Fruit fly (Drosophila melanogaster) whole organism, embryonic: ENCODE results near the gene svr.

Experiments
- Aef1 ChIP-seq: fragments of 200-800 bp; sonication (Bioruptor generic); IDR thresholded peaks from 3 replicates; pipeline ENCODE4 v1.3.6; 2022; ENCODE audit warnings: missing biosample characterization, missing genetic modification characterization
- Antp ChIP-seq: fragments of 200-800 bp; sonication (Bioruptor generic); optimal IDR thresholded peaks from 3 replicates; lab custom pipeline; 2016; ENCODE audit warnings: missing biosample characterization, missing genetic modification characterization
- Atf3 ChIP-seq: fragments of 200-800 bp; sonication (Bioruptor generic); optimal IDR thresholded peaks from 3 replicates; lab custom pipeline; 2016; ENCODE audit warnings: missing biosample characterization, missing genetic modification characterization
- Awh ChIP-seq: fragments of 200-800 bp; sonication (Bioruptor generic); IDR thresholded peaks from 2 replicates; pipeline ENCODE4, ENCODE4 v1.3.6; 2022; ENCODE audit warnings: missing biosample characterization, missing genetic modification characterization
- CG11560 ChIP-seq: fragments of 200-800 bp; sonication (Bioruptor generic); IDR thresholded peaks from 3 replicates; pipeline ENCODE4 v1.3.6; 2022; ENCODE audit warnings: missing biosample characterization, missing genetic modification characterization
- CG13287 ChIP-seq: fragments of 200-800 bp; sonication (Bioruptor generic); IDR thresholded peaks from 2 replicates; pipeline ENCODE4 v1.3.6; 2022; ENCODE audit warnings: missing biosample characterization, missing genetic modification characterization; ENCODE audit not compliant: partially characterized antibody
- CG14014 ChIP-seq: fragments of 200-800 bp; sonication (Bioruptor generic); IDR thresholded peaks from 2 replicates; pipeline ENCODE4 v1.3.6; 2022; ENCODE audit warnings: missing biosample characterization, missing genetic modification characterization
- CG15269 ChIP-seq: fragments of 200-800 bp; sonication (Bioruptor generic); optimal IDR thresholded peaks from 2 replicates; lab custom pipeline; 2018; ENCODE audit warnings: missing biosample characterization, mild to moderate bottlenecking, missing genetic modification characterization, moderate library complexity
- CG17186 ChIP-seq: fragments of 200-800 bp; sonication (Bioruptor generic); optimal IDR thresholded peaks from 3 replicates; lab custom pipeline; 2017; ENCODE audit warnings: missing biosample characterization, missing genetic modification reagents, missing genetic modification characterization
- CG17612 ChIP-seq: fragments of 200-800 bp; sonication (Bioruptor generic); IDR thresholded peaks from 2 replicates; pipeline ENCODE4 v1.3.6; 2022; ENCODE audit warnings: missing biosample characterization, missing genetic modification characterization
- CG18011 ChIP-seq: fragments of 200-800 bp; sonication (Bioruptor generic); optimal IDR thresholded peaks from 2 replicates; lab custom pipeline; 2017; ENCODE audit warnings: missing biosample characterization, missing genetic modification characterization, mild to moderate bottlenecking, moderate library complexity, missing genotype
- CG18262 ChIP-seq: fragments of 200-800 bp; optimal IDR thresholded peaks from 3 replicates; lab custom pipeline; 2019; ENCODE audit warnings: missing biosample characterization, mild to moderate bottlenecking, missing genetic modification characterization, moderate library complexity
- CG18476 ChIP-seq: fragments of 200-800 bp; sonication (Bioruptor generic); optimal IDR thresholded peaks from 2 replicates; lab custom pipeline; 2016; ENCODE audit warnings: missing biosample characterization, mild to moderate bottlenecking, missing genetic modification characterization
- CG18764 ChIP-seq: fragments of 200-800 bp; sonication (Bioruptor generic); optimal IDR thresholded peaks from 3 replicates; lab custom pipeline; 2016; ENCODE audit warnings: missing biosample characterization, missing genetic modification characterization
- CG32767 ChIP-seq: fragments of 200-800 bp; sonication (Bioruptor generic); IDR thresholded peaks from 2 replicates; pipeline ENCODE4 v1.3.6; 2022; ENCODE audit warnings: missing biosample characterization, missing genetic modification characterization
- CG32772 ChIP-seq: fragments of 200-800 bp; sonication (Bioruptor generic); IDR thresholded peaks from 2 replicates; pipeline ENCODE4 v1.3.6; 2022; ENCODE audit warnings: missing biosample characterization, missing genetic modification characterization
- CG4360 ChIP-seq: fragments of 200-800 bp; sonication (Bioruptor generic); IDR thresholded peaks from 2 replicates; pipeline ENCODE4 v1.3.6; 2022; ENCODE audit warnings: missing biosample characterization, missing genetic modification characterization
- CG6254 ChIP-seq: fragments of 200-800 bp; sonication (Bioruptor generic); optimal IDR thresholded peaks from 3 replicates; lab custom pipeline; 2017; ENCODE audit warnings: mild to moderate bottlenecking, missing biosample characterization, missing genetic modification reagents, missing genetic modification characterization
- CG8765 ChIP-seq: fragments of 200-800 bp; sonication (Bioruptor generic); IDR thresholded peaks from 2 replicates; pipeline ENCODE4 v1.3.6; 2022; ENCODE audit warnings: missing biosample characterization, missing genetic modification characterization
- CG9797 ChIP-seq: fragments of 200-800 bp; sonication (Bioruptor generic); optimal IDR thresholded peaks from 3 replicates; lab custom pipeline; 2018; ENCODE audit warnings: missing biosample characterization, mild to moderate bottlenecking, missing genetic modification characterization
- CrebB ChIP-seq: fragments of 200-800 bp; sonication (Bioruptor generic); optimal IDR thresholded peaks from 3 replicates; lab custom pipeline; 2018; ENCODE audit warnings: missing biosample characterization, mild to moderate bottlenecking, missing genetic modification characterization
- Dfd ChIP-seq, 2 experiments: fragments of >200 bp; optimal IDR thresholded peaks; 2 replicates each; lab custom pipeline; 2017; ENCODE audit warnings: missing biosample characterization in 2 of 2, missing genetic modification characterization in 2 of 2
- Dp ChIP-seq: fragments of 200-800 bp; sonication (Bioruptor generic); optimal IDR thresholded peaks from 2 replicates; lab custom pipeline; 2018; ENCODE audit warnings: missing biosample characterization, mild to moderate bottlenecking, missing genetic modification characterization, moderate library complexity
- Dref ChIP-seq: fragments of 200-800 bp; sonication (Bioruptor generic); IDR thresholded peaks from 2 replicates; pipeline ENCODE4 v1.3.6; 2022; ENCODE audit warnings: missing biosample characterization, missing genetic modification characterization
- Fer2 ChIP-seq: fragments of 200-800 bp; sonication (Bioruptor generic); optimal IDR thresholded peaks from 2 replicates; lab custom pipeline; 2018; ENCODE audit warnings: missing biosample characterization, mild to moderate bottlenecking, missing genetic modification characterization, moderate library complexity
- HLH4C ChIP-seq: fragments of 200-800 bp; sonication (Bioruptor generic); IDR thresholded peaks from 3 replicates; pipeline ENCODE4 v1.3.6; 2022; ENCODE audit warnings: missing biosample characterization, missing genetic modification characterization; ENCODE audit not compliant: partially characterized antibody
- Hmx ChIP-seq: fragments of 200-800 bp; sonication (Bioruptor generic); optimal IDR thresholded peaks from 2 replicates; lab custom pipeline; 2016; ENCODE audit warnings: missing biosample characterization, missing genetic modification characterization
- Lim3 ChIP-seq: fragments of 200-800 bp; sonication (Bioruptor generic); IDR thresholded peaks from 2 replicates; pipeline ENCODE4 v1.3.6; 2022; ENCODE audit warnings: missing biosample characterization, missing genetic modification characterization
- Max ChIP-seq: fragments of 200-800 bp; sonication (Bioruptor generic); optimal IDR thresholded peaks from 2 replicates; lab custom pipeline; 2016; ENCODE audit warnings: missing biosample characterization, mild to moderate bottlenecking, missing genetic modification characterization
- Poxn ChIP-seq: fragments of 200-800 bp; sonication (Bioruptor generic); IDR thresholded peaks from 2 replicates; pipeline ENCODE4 v1.3.6; 2022; ENCODE audit warnings: missing biosample characterization, missing genetic modification characterization
- Rfx ChIP-seq: fragments of 200-800 bp; sonication (Bioruptor generic); IDR thresholded peaks from 2 replicates; pipeline ENCODE4 v1.3.6; 2022; ENCODE audit warnings: missing biosample characterization, missing genetic modification characterization
- Rx ChIP-seq: fragments of 200-800 bp; sonication (Bioruptor generic); IDR thresholded peaks from 2 replicates; pipeline ENCODE4 v1.3.6; 2022; ENCODE audit warnings: missing biosample characterization, missing genetic modification characterization
- Vsx1 ChIP-seq: fragments of 200-800 bp; sonication (Bioruptor generic); optimal IDR thresholded peaks from 2 replicates; lab custom pipeline; 2017; ENCODE audit warnings: missing biosample characterization, mild to moderate bottlenecking, missing genetic modification characterization, missing genetic modification reagents
- Xbp1 ChIP-seq: fragments of 200-800 bp; sonication (Bioruptor generic); optimal IDR thresholded peaks from 3 replicates; lab custom pipeline; 2016; ENCODE audit warnings: missing biosample characterization, mild to moderate bottlenecking, missing genetic modification characterization
- ash1 ChIP-seq: fragments of 200-800 bp; sonication (Bioruptor generic); optimal IDR thresholded peaks from 2 replicates; lab custom pipeline; 2018; ENCODE audit warnings: missing biosample characterization, mild to moderate bottlenecking, missing genetic modification characterization
- az2 ChIP-seq: fragments of 200-800 bp; sonication (Bioruptor generic); optimal IDR thresholded peaks from 3 replicates; lab custom pipeline; 2016; ENCODE audit warnings: missing biosample characterization, missing genetic modification characterization
- bsh ChIP-seq, 2 experiments: fragments of 200-800 bp; sonication (Bioruptor generic); optimal IDR thresholded peaks; 2 replicates each; lab custom pipeline; 2017 to 2018; ENCODE audit warnings: mild to moderate bottlenecking in 2 of 2, missing biosample characterization in 2 of 2, missing genetic modification characterization in 2 of 2, moderate library complexity in 1 of 2
- cad ChIP-seq: fragments of >200 bp; optimal IDR thresholded peaks from 2 replicates; lab custom pipeline; 2017; ENCODE audit warnings: missing biosample characterization, missing genetic modification characterization
- dysf ChIP-seq: fragments of 200-800 bp; sonication (Bioruptor generic); IDR thresholded peaks from 3 replicates; pipeline ENCODE4 v1.3.6; 2022; ENCODE audit warnings: missing biosample characterization, missing genetic modification characterization
- fd96Cb ChIP-seq: fragments of 200-800 bp; sonication (Bioruptor generic); optimal IDR thresholded peaks from 2 replicates; lab custom pipeline; 2018; ENCODE audit warnings: missing biosample characterization, mild to moderate bottlenecking, missing genetic modification characterization, moderate library complexity
- gsb-n ChIP-seq: fragments of 200-800 bp; sonication (Bioruptor generic); optimal IDR thresholded peaks from 3 replicates; lab custom pipeline; 2018; ENCODE audit warnings: missing biosample characterization, mild to moderate bottlenecking, missing genetic modification characterization
- ham ChIP-seq: fragments of 200-800 bp; sonication (Bioruptor generic); IDR thresholded peaks from 2 replicates; pipeline ENCODE4 v1.3.6; 2022; ENCODE audit warnings: missing biosample characterization, missing genetic modification characterization
- jigr1 ChIP-seq: fragments of 200-800 bp; sonication (Bioruptor generic); IDR thresholded peaks from 3 replicates; pipeline ENCODE4 v1.3.6; 2022; ENCODE audit warnings: missing biosample characterization, missing genetic modification characterization
- klu ChIP-seq: fragments of 200-800 bp; sonication (Bioruptor generic); IDR thresholded peaks from 2 replicates; pipeline ENCODE4 v1.3.6; 2022; ENCODE audit warnings: missing biosample characterization, missing genetic modification characterization
- maf-S ChIP-seq: fragments of 200-800 bp; sonication (Bioruptor generic); optimal IDR thresholded peaks from 2 replicates; lab custom pipeline; 2016; ENCODE audit warnings: missing biosample characterization, missing genetic modification characterization
- pan ChIP-seq, 4 experiments: fragments of >200 bp in 3 of 4; fragments of 200-800 bp in 1 of 4; sonication (Bioruptor generic) in 1 of 4; optimal IDR thresholded peaks in 3 of 4; IDR thresholded peaks in 1 of 4; 2 replicates each; pipeline versions ENCODE4 v1.3.6 to Lab custom; 2017 to 2022; ENCODE audit warnings: missing biosample characterization in 2 of 4, missing genetic modification characterization in 2 of 4, mixed read lengths in 1 of 4
- pum ChIP-seq: fragments of 200-800 bp; sonication (Bioruptor generic); optimal IDR thresholded peaks from 2 replicates; lab custom pipeline; 2016; ENCODE audit warnings: missing biosample characterization, missing genetic modification characterization
- salm ChIP-seq: fragments of 200-800 bp; sonication (Bioruptor generic); optimal IDR thresholded peaks from 2 replicates; lab custom pipeline; 2018; ENCODE audit warnings: missing biosample characterization, mild to moderate bottlenecking, missing genetic modification characterization
- seq ChIP-seq: fragments of 200-800 bp; sonication (Bioruptor generic); IDR thresholded peaks from 2 replicates; pipeline ENCODE4 v1.3.6; 2022; ENCODE audit warnings: missing biosample characterization, missing genetic modification characterization
- sisA ChIP-seq: fragments of 200-800 bp; sonication (Bioruptor generic); IDR thresholded peaks from 2 replicates; pipeline ENCODE4 v1.3.6; 2022; ENCODE audit warnings: missing biosample characterization, missing genetic modification characterization
- yki ChIP-seq: fragments of >200 bp; optimal IDR thresholded peaks from 3 replicates; lab custom pipeline; 2018

svr gene

dm6 chrX:499589-500041, 3.4 kb downstream of the svr start (continued):
- TF ChIP-seq gsb-n (tag; lab: Kevin White, UChicago) (peak; percentile 61), yki (lab: Kevin White, UChicago) (no peak), Atf3 (GFP tag; lab: Kevin White, UChicago) (no peak), Lim3 (GFP tag; lab: Robert Waterston, UW) (no peak), Xbp1 (GFP tag; lab: Kevin White, UChicago) (peak; percentile 71), CG32767 (GFP tag; lab: Robert Waterston, UW) (peak; percentile 63; the same call in 1 of the 2 replicates), dysf (GFP tag; lab: Robert Waterston, UW) (peak; percentile 84), Dref (no peak), CG8765 (no peak), Rx (GFP tag; lab: Robert Waterston, UW) (0 out of 2 replicates have a peak, but pooled peaks have one; percentile 18), CG14014 (GFP tag; lab: Robert Waterston, UW) (peak; percentile 82), pum (GFP tag; lab: Kevin White, UChicago) (peak; percentile 69), HLH4C (GFP tag; lab: Robert Waterston, UW) (no peak), ash1 (GFP tag; lab: Kevin White, UChicago) (peak; percentile 10), az2 (GFP tag; lab: Kevin White, UChicago) (peak; percentile 64), Poxn (GFP tag; lab: Robert Waterston, UW) (0 out of 2 replicates have a peak, but pooled peaks have one; percentile 38), CG17186 (GFP tag; lab: Kevin White, UChicago) (peak; percentile 5), Aef1 (GFP tag; lab: Robert Waterston, UW) (peak; percentile 41; the same call in 1 of the 3 replicates), Fer2 (tag; lab: Kevin White, UChicago) (peak; percentile 73), Max (GFP tag; lab: Kevin White, UChicago) (peak; percentile 75), klu (GFP tag; lab: Robert Waterston, UW) (peak; percentile 48; the same call in 1 of the 2 replicates), CG18011 (GFP tag; lab: Kevin White, UChicago) (peak; percentile 49), bsh (GFP tag; optimal IDR thresholded peaks at IDR 0.05; lab: Kevin White, UChicago) (peak; percentile 53 to 66), CG4360 (GFP tag; lab: Robert Waterston, UW) (0 out of 2 replicates have a peak, but pooled peaks have one; percentile 17), CrebB (tag; lab: Kevin White, UChicago) (peak; percentile 87), jigr1 (no peak), Dp (GFP tag; lab: Kevin White, UChicago) (no peak), CG13287 (GFP tag; lab: Robert Waterston, UW) (peak; percentile 18), CG15269 (peak; percentile 86), Hmx (GFP tag; lab: Kevin White, UChicago) (peak; percentile 57), seq (GFP tag; lab: Robert Waterston, UW) (peak; percentile 76), salm (tag; lab: Kevin White, UChicago) (peak; percentile 80), pan (optimal IDR thresholded peaks at IDR 0.05; lab: Kevin White, UChicago) (no peak), pan (GFP tag; optimal IDR thresholded peaks at IDR 0.05 in 1 of 2, IDR thresholded peaks at IDR 0.05 in 1 of 2) (peak in 1 of 2 experiments; percentile 74), Dfd (GFP tag; optimal IDR thresholded peaks at IDR 0.05; lab: Kevin White, UChicago) (no peak), Vsx1 (GFP tag; lab: Kevin White, UChicago) (peak; percentile 74), CG18262 (peak; percentile 75), CG32772 (GFP tag; lab: Robert Waterston, UW) (peak; percentile 53; the same call in 1 of the 2 replicates), sisA (GFP tag; lab: Robert Waterston, UW) (peak; percentile 60), CG17612 (0 out of 2 replicates have a peak, but pooled peaks have one; percentile 45), CG6254 (GFP tag; lab: Kevin White, UChicago) (peak; percentile 9), Awh (GFP tag; lab: Robert Waterston, UW) (peak; percentile 77), Antp (GFP tag; lab: Kevin White, UChicago) (peak; percentile 67), CG18476 (GFP tag; lab: Kevin White, UChicago) (peak; percentile 78), CG9797 (GFP tag; lab: Kevin White, UChicago) (no peak), ham (GFP tag; lab: Robert Waterston, UW) (no peak), cad (GFP tag; lab: Kevin White, UChicago) (no peak), CG11560 (peak; percentile 50; the same call in 1 of the 3 replicates), CG18764 (GFP tag; lab: Kevin White, UChicago) (peak; percentile 67), fd96Cb (peak; percentile 66), maf-S (GFP tag; lab: Kevin White, UChicago) (peak; percentile 79), Rfx (GFP tag; lab: Robert Waterston, UW) (peak; percentile 85)
